Comparison of ENCODE assay signal across 5 fruit fly cellular contexts in genomic region chr3R:31744044-31744652, dm6.
A peak's percentile ranks its signal among the peaks of the same experiment; 100 is the strongest.
TF ChIP-seq lines count a peak whose summit lies in the region.

CG1896 (plus strand) TSS chr3R:31744282.

- TF ChIP-seq CTCF in whole organism, embryonic (GFP tag; optimal IDR thresholded peaks at IDR 0.05; lab: Kevin White, UChicago), result peak; percentile 4

TF ChIP-seq in whole organism, adult, 20 proteins besides CTCF, POLR2A, EP300 and RAD21 (continues in another document):
- TF ChIP-seq toe (GFP tag; optimal IDR thresholded peaks at IDR 0.05; lab: Kevin White, UChicago) (peak; percentile 51), CG7101 (tag; optimal IDR thresholded peaks at IDR 0.05; lab: Kevin White, UChicago) (peak; percentile 60), CG12768 (GFP tag; optimal IDR thresholded peaks at IDR 0.05; lab: Kevin White, UChicago) (peak; percentile 61), CG33017 (tag; optimal IDR thresholded peaks at IDR 0.05; lab: Kevin White, UChicago) (peak; percentile 22), CG7045 (GFP tag; optimal IDR thresholded peaks at IDR 0.05; lab: Kevin White, UChicago) (peak; percentile 19), Hr96 (GFP tag; optimal IDR thresholded peaks at IDR 0.05; lab: Kevin White, UChicago) (no peak), Clk (GFP tag; optimal IDR thresholded peaks at IDR 0.05; lab: Kevin White, UChicago) (no peak), Crg-1 (GFP tag; optimal IDR thresholded peaks at IDR 0.05; lab: Kevin White, UChicago) (peak; percentile 9), ovo (GFP tag; optimal IDR thresholded peaks at IDR 0.05; lab: Kevin White, UChicago) (no peak), cic (GFP tag; optimal IDR thresholded peaks at IDR 0.05; lab: Kevin White, UChicago) (no peak), kay (GFP tag; lab: Kevin White, UChicago; ENCODE audit: borderline replicate concordance) (no peak), CG14711 (tag; optimal IDR thresholded peaks at IDR 0.05; lab: Kevin White, UChicago) (peak; percentile 84), CG1620 (GFP tag; optimal IDR thresholded peaks at IDR 0.05; lab: Kevin White, UChicago) (peak; percentile 26), pad (GFP tag; optimal IDR thresholded peaks at IDR 0.05; lab: Kevin White, UChicago) (no peak), cnc (optimal IDR thresholded peaks at IDR 0.05; lab: Kevin White, UChicago) (no peak), CG11617 (GFP tag; optimal IDR thresholded peaks at IDR 0.05; lab: Kevin White, UChicago) (peak; percentile 30), CG5204 (GFP tag; optimal IDR thresholded peaks at IDR 0.05; lab: Kevin White, UChicago) (no peak), Mnt (GFP tag; optimal IDR thresholded peaks at IDR 0.05; lab: Kevin White, UChicago) (peak; percentile 41)

TF ChIP-seq in whole organism, embryonic, 481 proteins besides CTCF, POLR2A, EP300 and RAD21 (continues in another document):
- TF ChIP-seq cg (GFP tag; optimal IDR thresholded peaks at IDR 0.05; lab: Kevin White, UChicago), result no peak
- peak; percentile 54 for TF ChIP-seq caup (GFP tag; optimal IDR thresholded peaks at IDR 0.05; lab: Kevin White, UChicago; ENCODE audit: severe bottlenecking)
- no peak for TF ChIP-seq Fer2 (tag; optimal IDR thresholded peaks at IDR 0.05; lab: Kevin White, UChicago)
- peak; percentile 49 for TF ChIP-seq CG12391 (tag; optimal IDR thresholded peaks at IDR 0.05; lab: Kevin White, UChicago)
- TF ChIP-seq dysf (GFP tag; IDR thresholded peaks at IDR 0.05; lab: Robert Waterston, UW), result peak; percentile 54; the same call in 1 of the 3 replicates
- TF ChIP-seq NfI (GFP tag; optimal IDR thresholded peaks at IDR 0.05; lab: Kevin White, UChicago), result peak; percentile 52
- no peak for TF ChIP-seq CG11504 (tag; optimal IDR thresholded peaks at IDR 0.05; lab: Kevin White, UChicago)
- no peak for TF ChIP-seq CG9609 (GFP tag; optimal IDR thresholded peaks at IDR 0.05; lab: Kevin White, UChicago)
- peak; percentile 12 for TF ChIP-seq Spps (tag; optimal IDR thresholded peaks at IDR 0.05; lab: Kevin White, UChicago)
- TF ChIP-seq Blimp-1 (GFP tag; optimal IDR thresholded peaks at IDR 0.05; lab: Kevin White, UChicago), result no peak
- no peak for TF ChIP-seq Scr (GFP tag; IDR thresholded peaks at IDR 0.05; lab: Robert Waterston, UW; ENCODE audit: partially characterized antibody)
- peak; percentile 17 for TF ChIP-seq CG8388 (GFP tag; optimal IDR thresholded peaks at IDR 0.05; lab: Kevin White, UChicago)
- TF ChIP-seq CG3407 (GFP tag; optimal IDR thresholded peaks at IDR 0.05; lab: Kevin White, UChicago), result peak; percentile 22
- TF ChIP-seq lola (GFP tag; optimal IDR thresholded peaks at IDR 0.05; lab: Kevin White, UChicago), result no peak
- peak; percentile 30 for TF ChIP-seq CG6254 (GFP tag; optimal IDR thresholded peaks at IDR 0.05; lab: Kevin White, UChicago)
- no peak for TF ChIP-seq HLH4C (GFP tag; IDR thresholded peaks at IDR 0.05; lab: Robert Waterston, UW; ENCODE audit: partially characterized antibody)
- TF ChIP-seq sqz (GFP tag; optimal IDR thresholded peaks at IDR 0.05; lab: Kevin White, UChicago), result no peak
- TF ChIP-seq CG30403 (GFP tag; optimal IDR thresholded peaks at IDR 0.05; lab: Kevin White, UChicago), result peak; percentile 45

TF ChIP-seq in whole organism, prepupa, 60 proteins besides CTCF, POLR2A, EP300 and RAD21 (continues in another document):
- TF ChIP-seq CG4318 (GFP tag; optimal IDR thresholded peaks at IDR 0.05; lab: Kevin White, UChicago), result no peak
- TF ChIP-seq Hr38 (GFP tag; optimal IDR thresholded peaks at IDR 0.05; lab: Kevin White, UChicago), result no peak
- no peak for TF ChIP-seq Ets21C (GFP tag; optimal IDR thresholded peaks at IDR 0.05; lab: Kevin White, UChicago)
- TF ChIP-seq acj6 (GFP tag; optimal IDR thresholded peaks at IDR 0.05; lab: Kevin White, UChicago), result peak; percentile 75
- TF ChIP-seq CG8119 (GFP tag; IDR thresholded peaks at IDR 0.05; lab: Robert Waterston, UW), result peak; percentile 50; the same call in 1 of the 3 replicates
- peak; percentile 73 for TF ChIP-seq Sox14 (GFP tag; optimal IDR thresholded peaks at IDR 0.05; lab: Kevin White, UChicago)
- TF ChIP-seq CG16779 (tag; optimal IDR thresholded peaks at IDR 0.05; lab: Kevin White, UChicago), result peak; percentile 24
- peak; percentile 31 for TF ChIP-seq Sox15 (GFP tag; optimal IDR thresholded peaks at IDR 0.05; lab: Kevin White, UChicago)
- peak; percentile 69 for TF ChIP-seq Met (GFP tag; optimal IDR thresholded peaks at IDR 0.05; lab: Kevin White, UChicago)
- TF ChIP-seq CG7368 (GFP tag; optimal IDR thresholded peaks at IDR 0.05; lab: Kevin White, UChicago), result peak; percentile 32
- peak; percentile 73 for TF ChIP-seq pdm3 (GFP tag; optimal IDR thresholded peaks at IDR 0.05; lab: Kevin White, UChicago)
- TF ChIP-seq Gug (GFP tag; IDR thresholded peaks at IDR 0.05; lab: Robert Waterston, UW), result peak; percentile 49
- peak; percentile 73 for TF ChIP-seq net (GFP tag; optimal IDR thresholded peaks at IDR 0.05; lab: Kevin White, UChicago)
- peak; percentile 60 for TF ChIP-seq CG15336 (GFP tag; IDR thresholded peaks at IDR 0.05; lab: Robert Waterston, UW)
- TF ChIP-seq Eip75B (GFP tag; optimal IDR thresholded peaks at IDR 0.05; lab: Kevin White, UChicago), result peak; percentile 51
- TF ChIP-seq OdsH (GFP tag; optimal IDR thresholded peaks at IDR 0.05; lab: Kevin White, UChicago), result peak; percentile 76
- TF ChIP-seq salr (GFP tag; optimal IDR thresholded peaks at IDR 0.05; lab: Kevin White, UChicago), result peak in 1 of 2 experiments; percentile 67
- TF ChIP-seq CG6276 (GFP tag; optimal IDR thresholded peaks at IDR 0.05; lab: Kevin White, UChicago), result no peak
- TF ChIP-seq CG6792 (GFP tag; optimal IDR thresholded peaks at IDR 0.05; lab: Kevin White, UChicago), result peak; percentile 20

TF ChIP-seq in whole organism, pupa, 21 proteins besides CTCF, POLR2A, EP300 and RAD21:
- peak; percentile 40 for TF ChIP-seq CG8301 (tag; optimal IDR thresholded peaks at IDR 0.05; lab: Kevin White, UChicago)
- TF ChIP-seq CG8159 (tag; optimal IDR thresholded peaks at IDR 0.05; lab: Kevin White, UChicago), result peak; percentile 54
- TF ChIP-seq EcR (GFP tag; optimal IDR thresholded peaks at IDR 0.05; lab: Kevin White, UChicago), result no peak
- peak; percentile 52; the same call in 1 of the 2 replicates for TF ChIP-seq rn (GFP tag; IDR thresholded peaks at IDR 0.05; lab: Robert Waterston, UW)
- peak; percentile 70 for TF ChIP-seq Ets98B (GFP tag; IDR thresholded peaks at IDR 0.05; lab: Robert Waterston, UW)
- peak; percentile 75 for TF ChIP-seq Pif1B (GFP tag; optimal IDR thresholded peaks at IDR 0.05; lab: Kevin White, UChicago)
- TF ChIP-seq Snoo (tag; optimal IDR thresholded peaks at IDR 0.05; lab: Kevin White, UChicago), result peak; percentile 65
- peak; percentile 23; the same call in 1 of the 2 replicates for TF ChIP-seq CG12605 (GFP tag; IDR thresholded peaks at IDR 0.05; lab: Robert Waterston, UW)
- TF ChIP-seq CG34367 (tag; optimal IDR thresholded peaks at IDR 0.05; lab: Kevin White, UChicago), result peak; percentile 21
- peak; percentile 51 for TF ChIP-seq CG15710 (tag; optimal IDR thresholded peaks at IDR 0.05; lab: Kevin White, UChicago)
- TF ChIP-seq CG10348 (GFP tag; IDR thresholded peaks at IDR 0.05; lab: Robert Waterston, UW), result no peak
- no peak for TF ChIP-seq gl (tag; optimal IDR thresholded peaks at IDR 0.05; lab: Kevin White, UChicago)
- peak; percentile 43 for TF ChIP-seq CG17806 (tag; optimal IDR thresholded peaks at IDR 0.05; lab: Kevin White, UChicago)
- TF ChIP-seq CG9948 (tag; optimal IDR thresholded peaks at IDR 0.05; lab: Kevin White, UChicago), result peak; percentile 24
- TF ChIP-seq fd96Ca (GFP tag; IDR thresholded peaks at IDR 0.05; lab: Robert Waterston, UW), result peak; percentile 83
- TF ChIP-seq Pif1A (GFP tag; optimal IDR thresholded peaks at IDR 0.05; lab: Kevin White, UChicago), result peak; percentile 62
- no peak for TF ChIP-seq CG13204 (GFP tag; optimal IDR thresholded peaks at IDR 0.05; lab: Kevin White, UChicago)
- peak; percentile 51 for TF ChIP-seq CG32121 (GFP tag; IDR thresholded peaks at IDR 0.05; lab: Robert Waterston, UW)
- TF ChIP-seq CG4496 (GFP tag; IDR thresholded peaks at IDR 0.05; lab: Robert Waterston, UW), result peak; percentile 88
- TF ChIP-seq D1 (tag; optimal IDR thresholded peaks at IDR 0.05; lab: Kevin White, UChicago), result no peak
- TF ChIP-seq CG14655 (GFP tag; optimal IDR thresholded peaks at IDR 0.05; lab: Kevin White, UChicago), result no peak

TF ChIP-seq in whole organism, wandering third instar larva, 38 proteins besides CTCF, POLR2A, EP300 and RAD21 (continues in another document):
- TF ChIP-seq Vsx2 (GFP tag; optimal IDR thresholded peaks at IDR 0.05; lab: Kevin White, UChicago; ENCODE audit: partially characterized antibody), result no peak
- no peak for TF ChIP-seq dl (GFP tag; optimal IDR thresholded peaks at IDR 0.05; lab: Kevin White, UChicago; ENCODE audit: insufficient read depth in 1 of 2, partially characterized antibody in 2 of 2)
- no peak for TF ChIP-seq CrebA (GFP tag; optimal IDR thresholded peaks at IDR 0.05; lab: Kevin White, UChicago; ENCODE audit: borderline replicate concordance)
- TF ChIP-seq tai (GFP tag; optimal IDR thresholded peaks at IDR 0.05; lab: Kevin White, UChicago), result no peak
- no peak for TF ChIP-seq GATAd (GFP tag; optimal IDR thresholded peaks at IDR 0.05; lab: Kevin White, UChicago)
- TF ChIP-seq Myc (optimal IDR thresholded peaks at IDR 0.05; lab: Kevin White, UChicago), result peak; percentile 1
- TF ChIP-seq Hr78 (GFP tag; optimal IDR thresholded peaks at IDR 0.05; lab: Kevin White, UChicago), result no peak
- TF ChIP-seq h (GFP tag; optimal IDR thresholded peaks at IDR 0.05; lab: Kevin White, UChicago), result peak; percentile 65
- TF ChIP-seq rgr (GFP tag; optimal IDR thresholded peaks at IDR 0.05; lab: Kevin White, UChicago), result peak; percentile 81
- peak; percentile 42 for TF ChIP-seq HLH106 (tag; optimal IDR thresholded peaks at IDR 0.05; lab: Kevin White, UChicago)
- TF ChIP-seq fru (GFP tag; optimal IDR thresholded peaks at IDR 0.05; lab: Kevin White, UChicago), result peak; percentile 54
- no peak for TF ChIP-seq brk (GFP tag; optimal IDR thresholded peaks at IDR 0.05; lab: Kevin White, UChicago)
- no peak for TF ChIP-seq sage (GFP tag; optimal IDR thresholded peaks at IDR 0.05; lab: Kevin White, UChicago)
- TF ChIP-seq Sp1 (GFP tag; optimal IDR thresholded peaks at IDR 0.05; lab: Kevin White, UChicago), result peak; percentile 55
- no peak for TF ChIP-seq dsf (GFP tag; optimal IDR thresholded peaks at IDR 0.05; lab: Kevin White, UChicago; ENCODE audit: borderline replicate concordance)
- no peak for TF ChIP-seq N (GFP tag; optimal IDR thresholded peaks at IDR 0.05; lab: Kevin White, UChicago)
- TF ChIP-seq pan (optimal IDR thresholded peaks at IDR 0.05; lab: Kevin White, UChicago), result no peak
- peak; percentile 54 for TF ChIP-seq br (GFP tag; optimal IDR thresholded peaks at IDR 0.05; lab: Kevin White, UChicago)
- peak; percentile 42 for TF ChIP-seq ey (GFP tag; optimal IDR thresholded peaks at IDR 0.05; lab: Kevin White, UChicago)
- TF ChIP-seq Dfd (GFP tag; optimal IDR thresholded peaks at IDR 0.05; lab: Kevin White, UChicago), result no peak
- no peak for TF ChIP-seq Dif (GFP tag; optimal IDR thresholded peaks at IDR 0.05; lab: Kevin White, UChicago; ENCODE audit: partially characterized antibody)
- TF ChIP-seq usp (GFP tag; optimal IDR thresholded peaks at IDR 0.05; lab: Kevin White, UChicago), result no peak
- no peak for TF ChIP-seq jim (GFP tag; optimal IDR thresholded peaks at IDR 0.05; lab: Kevin White, UChicago)
- TF ChIP-seq CG32264 (GFP tag; optimal IDR thresholded peaks at IDR 0.05; lab: Kevin White, UChicago), result no peak
